Fruit fly (Drosophila melanogaster): ENCODE measurements around the gene cysu.

dm6 chr3R:17377503-17377902 lies 48.1 kb upstream of the cysu start:
- TF ChIP-seq dsx (GFP tag; optimal IDR thresholded peaks at IDR 0.05; ENCODE audit: poor library complexity, severe bottlenecking) (no peak), Lpt (GFP tag; optimal IDR thresholded peaks at IDR 0.05) (no peak), CG4318 (GFP tag; optimal IDR thresholded peaks at IDR 0.05) (no peak)

Measured in whole organism, prepupa.